Fruit fly (Drosophila melanogaster): ENCODE data around the gene CG3198.

CG3198 gene

dm6 chrX:6694105-6694788 lies 20.5 kb upstream of the CG3198 start:
- TF ChIP-seq Sox14 (GFP tag; optimal IDR thresholded peaks at IDR 0.05), result peak; percentile 3
- no peak for TF ChIP-seq esn (GFP tag; optimal IDR thresholded peaks at IDR 0.05)
- peak; percentile 0 for TF ChIP-seq Ets96B (tag; optimal IDR thresholded peaks at IDR 0.05)
- peak; percentile 69 for TF ChIP-seq Eip78C (GFP tag)
- no peak for TF ChIP-seq CG34406 (GFP tag; optimal IDR thresholded peaks at IDR 0.05)
- TF ChIP-seq CG1621 (tag; optimal IDR thresholded peaks at IDR 0.05), result peak; percentile 43
- no peak for TF ChIP-seq CG6163 (GFP tag; IDR thresholded peaks at IDR 0.05)
- TF ChIP-seq ss (GFP tag; optimal IDR thresholded peaks at IDR 0.05), result peak in 1 of 2 experiments; percentile 73

- TF ChIP-seq Sox14 (GFP tag; optimal IDR thresholded peaks at IDR 0.05) (no peak), Sox15 (GFP tag; optimal IDR thresholded peaks at IDR 0.05) (no peak), spab (GFP tag; optimal IDR thresholded peaks at IDR 0.05) (no peak), fd59A (GFP tag; optimal IDR thresholded peaks at IDR 0.05) (no peak)
Observed at dm6 chrX:6688620-6689400, 15.0 kb upstream of the CG3198 start, which contains the start of gene CG3184. Gene CG3184, minus strand, starts transcription at chrX:6688774.

dm6 chrX:6687267-6687666 lies 13.5 kb upstream of the CG3198 start, which contains the start of gene CG44303:
Gene CG44303, minus strand, starts transcription at chrX:6687420.
- TF ChIP-seq eg (GFP tag; IDR thresholded peaks at IDR 0.05) (no peak), net (GFP tag; optimal IDR thresholded peaks at IDR 0.05) (no peak), Ets96B (tag; optimal IDR thresholded peaks at IDR 0.05) (no peak), CG34406 (GFP tag; optimal IDR thresholded peaks at IDR 0.05) (no peak), CG4318 (GFP tag; optimal IDR thresholded peaks at IDR 0.05) (no peak), fkh (GFP tag; optimal IDR thresholded peaks at IDR 0.05) (no peak), Hr39 (GFP tag; optimal IDR thresholded peaks at IDR 0.05) (no peak), CG7368 (GFP tag; optimal IDR thresholded peaks at IDR 0.05) (no peak), CG32006 (GFP tag; optimal IDR thresholded peaks at IDR 0.05) (no peak), CG6808 (GFP tag; optimal IDR thresholded peaks at IDR 0.05) (no peak), fd85E (GFP tag; optimal IDR thresholded peaks at IDR 0.05) (no peak), topi (GFP tag; optimal IDR thresholded peaks at IDR 0.05) (no peak), CG10669 (GFP tag; optimal IDR thresholded peaks at IDR 0.05) (no peak), CG6276 (GFP tag; optimal IDR thresholded peaks at IDR 0.05) (no peak), lz (GFP tag; optimal IDR thresholded peaks at IDR 0.05) (no peak)

- TF ChIP-seq Sox14 (GFP tag; optimal IDR thresholded peaks at IDR 0.05) (peak; percentile 16), Smox (GFP tag; optimal IDR thresholded peaks at IDR 0.05) (no peak), CG1621 (tag; optimal IDR thresholded peaks at IDR 0.05) (peak; percentile 87), CG8319 (GFP tag; optimal IDR thresholded peaks at IDR 0.05) (no peak), CG3032 (tag; optimal IDR thresholded peaks at IDR 0.05) (no peak), CG3919 (GFP tag; optimal IDR thresholded peaks at IDR 0.05) (no peak), CG6163 (GFP tag; IDR thresholded peaks at IDR 0.05) (no peak)
Observed at dm6 chrX:6683635-6684499, 10.1 kb upstream of the CG3198 start, which contains the start of gene Pink1. Gene Pink1, plus strand, starts transcription at chrX:6683798.

dm6 chrX:6681467-6681866 lies 7.7 kb upstream of the CG3198 start, which contains the start of gene Fum2:
Gene Fum2, plus strand, starts transcription at chrX:6681767.
- TF ChIP-seq CG8319 (GFP tag; optimal IDR thresholded peaks at IDR 0.05) (no peak), CG9139 (GFP tag; optimal IDR thresholded peaks at IDR 0.05) (no peak), net (GFP tag; optimal IDR thresholded peaks at IDR 0.05) (no peak), svp (GFP tag) (no peak), CG7368 (GFP tag; optimal IDR thresholded peaks at IDR 0.05) (no peak), CG6163 (GFP tag; IDR thresholded peaks at IDR 0.05) (no peak), eg (GFP tag; IDR thresholded peaks at IDR 0.05) (no peak), CG4318 (GFP tag; optimal IDR thresholded peaks at IDR 0.05) (no peak), pdm3 (GFP tag; optimal IDR thresholded peaks at IDR 0.05) (no peak), Hr39 (GFP tag; optimal IDR thresholded peaks at IDR 0.05) (no peak), CG6792 (GFP tag; optimal IDR thresholded peaks at IDR 0.05) (no peak), Eip93F (GFP tag; optimal IDR thresholded peaks at IDR 0.05) (no peak), ss (GFP tag; optimal IDR thresholded peaks at IDR 0.05) (no peak)

Data from whole organism, prepupa.